Fruit fly (Drosophila melanogaster) whole organism, larva: ENCODE results near the gene CG10435.

Source experiments
- noc ChIP-seq: fragments of 200-800 bp; sonication (Bioruptor generic); optimal IDR thresholded peaks from 3 replicates; lab custom pipeline; 2019; ENCODE audit warnings: missing biosample characterization, mild to moderate bottlenecking, missing genetic modification characterization, moderate library complexity

Gene CG10435

dm6 chr3R:8001074-8001669, 11.8 kb downstream of the CG10435 start, which contains the start of the genes Kmn2 and CG2698:
Gene Kmn2 (minus strand): TSS chr3R:8001309.
Gene CG2698 (plus strand): TSS chr3R:8001562.
- peak; percentile 96 for TF ChIP-seq noc

- no peak for TF ChIP-seq noc
Measured at dm6 chr3R:7999530-8000116, 13.4 kb downstream of the CG10435 start, which contains the start of gene PIG-H. Gene PIG-H (plus strand): TSS chr3R:7999832.

- no peak for TF ChIP-seq noc
Measured at dm6 chr3R:7998778-7999177, 14.2 kb downstream of the CG10435 start.

DNA sequence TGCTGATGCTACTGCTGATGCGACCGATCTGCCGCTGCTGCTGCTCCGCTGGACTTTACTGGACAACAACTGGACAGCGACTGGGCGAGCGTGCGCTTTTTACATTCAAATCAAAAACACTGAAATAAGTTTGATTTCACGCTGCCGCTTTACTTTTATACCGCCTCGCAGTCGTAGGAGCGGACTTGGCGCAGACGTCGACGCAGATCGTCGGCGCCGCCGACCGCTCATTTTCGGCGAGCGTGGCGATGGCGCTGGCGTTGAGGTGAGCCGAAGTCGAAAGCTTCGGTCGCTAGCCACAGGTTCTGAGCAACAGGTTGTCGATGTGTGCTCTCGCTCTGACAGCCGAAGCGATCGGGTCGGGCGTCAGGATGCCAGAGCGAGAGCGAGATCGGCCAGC, 17.3 kb downstream of the CG10435 start, which contains the start of gene Elovl7:
Elovl7 (minus strand) TSS at position 131 of the 400 bp plus-strand sequence.
- TF ChIP-seq noc = no peak

DNA sequence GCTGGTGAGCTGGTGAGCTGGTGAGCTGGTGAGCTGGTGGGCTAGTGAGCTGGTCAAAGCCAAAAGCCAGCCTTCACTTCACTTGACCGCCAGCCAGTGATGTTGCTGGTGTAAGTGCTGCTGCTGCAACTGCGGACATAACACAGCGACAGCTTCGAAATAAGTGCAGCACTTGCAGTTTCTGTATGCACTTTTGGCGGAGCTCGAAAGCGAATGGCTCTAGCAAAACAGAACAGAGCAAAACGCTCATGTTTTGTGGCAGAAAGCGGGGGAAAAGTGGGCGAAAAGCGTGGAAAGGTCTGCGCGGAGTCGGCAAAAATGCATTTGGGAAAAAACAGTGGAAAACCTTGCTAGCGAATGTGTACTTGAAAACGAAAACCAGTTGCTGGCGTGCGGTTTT, 18.4 kb downstream of the CG10435 start:
- no peak for TF ChIP-seq noc

DNA sequence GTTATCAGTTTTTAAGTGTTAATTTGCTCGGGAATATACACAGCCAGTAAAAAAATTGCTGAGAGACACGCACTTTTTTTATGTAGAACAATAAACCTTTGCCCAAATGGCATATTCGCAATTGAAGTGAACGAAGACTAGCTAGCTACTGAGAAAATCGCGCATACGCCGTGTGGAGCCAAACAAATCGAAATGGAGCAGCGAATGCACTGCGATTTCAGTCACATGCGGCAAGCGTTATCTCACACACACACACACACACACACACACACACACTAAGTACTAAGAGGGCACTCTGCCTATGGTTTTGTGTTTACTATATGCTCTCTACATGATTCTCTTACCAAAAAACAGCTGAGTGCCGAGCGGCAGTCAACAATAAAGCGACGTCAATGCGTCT, 19.5 kb downstream of the CG10435 start:
- no peak for TF ChIP-seq noc

dm6 chr3R:7992100-7992499, 20.9 kb downstream of the CG10435 start:
- TF ChIP-seq noc = no peak

dm6 chr3R:7991446-7991845, 21.6 kb downstream of the CG10435 start:
- TF ChIP-seq noc = no peak

- TF ChIP-seq noc = no peak
Measured at dm6 chr3R:7990799-7991423, 22.1 kb downstream of the CG10435 start.

- no peak for TF ChIP-seq noc
Measured at dm6 chr3R:7990257-7990656, 22.7 kb downstream of the CG10435 start.

dm6 chr3R:7981396-7981795, 31.6 kb downstream of the CG10435 start:
- no peak for TF ChIP-seq noc

dm6 chr3R:7980222-7980621, 32.8 kb downstream of the CG10435 start, which contains the start of gene Sfp84E:
Gene Sfp84E (minus strand): TSS chr3R:7980322.
- no peak for TF ChIP-seq noc

- no peak for TF ChIP-seq noc
Measured at dm6 chr3R:7978379-7979009, 34.5 kb downstream of the CG10435 start, which contains the start of the genes CD98hc and Os-C. Gene CD98hc (minus strand): TSS chr3R:7978428. Gene Os-C (plus strand): TSS chr3R:7978959.

- peak; percentile 58 for TF ChIP-seq noc
Measured at dm6 chr3R:7977011-7977925, 35.7 kb downstream of the CG10435 start.

DNA sequence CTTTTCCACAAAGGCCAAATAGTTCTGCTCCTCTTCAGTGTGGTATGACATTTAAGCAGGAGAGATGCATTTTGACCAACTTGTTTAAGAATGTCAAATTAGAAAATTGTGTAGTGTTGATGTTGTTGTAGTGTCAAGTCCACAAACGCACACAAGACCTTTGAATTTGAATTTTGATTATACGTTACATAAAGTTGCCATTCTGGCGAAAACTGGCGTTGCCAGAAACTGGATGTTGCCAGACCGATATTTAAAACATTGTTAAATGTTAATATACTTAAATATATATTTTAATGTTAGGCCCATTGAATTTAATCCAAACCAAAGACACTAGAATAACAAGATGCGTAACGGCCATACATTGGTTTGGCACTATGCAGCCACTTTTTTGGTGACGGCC, 40.0 kb downstream of the CG10435 start:
- TF ChIP-seq noc = no peak

dm6 chr3R:7972179-7972578, 40.8 kb downstream of the CG10435 start:
- TF ChIP-seq noc = no peak
